Fruit fly (Drosophila melanogaster) whole organism, adult: ENCODE data around the gene Hph.

ENCODE experiments used
- CG11617 ChIP-seq: fragments of 200-800 bp; sonication (Bioruptor generic); optimal IDR thresholded peaks from 2 replicates; lab custom pipeline; 2017; ENCODE audit warnings: mild to moderate bottlenecking, missing biosample characterization, missing genetic modification reagents, missing genetic modification characterization
- CG12768 ChIP-seq: fragments of 200-800 bp; sonication (Bioruptor generic); optimal IDR thresholded peaks from 2 replicates; lab custom pipeline; 2017; ENCODE audit warnings: missing biosample characterization, missing genetic modification characterization, mild to moderate bottlenecking, moderate library complexity, missing genetic modification reagents
- CG14711 ChIP-seq: fragments of 200-800 bp; sonication (Bioruptor generic); optimal IDR thresholded peaks from 2 replicates; lab custom pipeline; 2018; ENCODE audit warnings: missing biosample characterization, mild to moderate bottlenecking, missing genetic modification characterization, moderate library complexity
- CG1620 ChIP-seq: fragments of 200-800 bp; sonication (Bioruptor generic); optimal IDR thresholded peaks from 2 replicates; lab custom pipeline; 2016; ENCODE audit warnings: missing biosample characterization, missing genetic modification characterization
- CG33017 ChIP-seq: fragments of 200-800 bp; sonication (Bioruptor generic); optimal IDR thresholded peaks from 2 replicates; lab custom pipeline; 2018; ENCODE audit warnings: missing biosample characterization, mild to moderate bottlenecking, missing genetic modification characterization, moderate library complexity
- CG5204 ChIP-seq: fragments of 200-800 bp; sonication (Bioruptor generic); optimal IDR thresholded peaks from 2 replicates; lab custom pipeline; 2016; ENCODE audit warnings: missing biosample characterization, missing genetic modification characterization
- CG7045 ChIP-seq: fragments of 200-800 bp; sonication (Bioruptor generic); optimal IDR thresholded peaks from 2 replicates; lab custom pipeline; 2017; ENCODE audit warnings: missing biosample characterization, mild to moderate bottlenecking, missing genetic modification characterization
- CG7101 ChIP-seq: fragments of 200-800 bp; sonication (Bioruptor generic); optimal IDR thresholded peaks from 2 replicates; lab custom pipeline; 2018; ENCODE audit warnings: missing biosample characterization, mild to moderate bottlenecking, missing genetic modification characterization, moderate library complexity
- Clk ChIP-seq: fragments of 200-800 bp; sonication (Bioruptor generic); optimal IDR thresholded peaks from 2 replicates; lab custom pipeline; 2017; ENCODE audit warnings: missing biosample characterization, missing genetic modification characterization
- Crg-1 ChIP-seq: fragments of 200-800 bp; sonication (Bioruptor generic); optimal IDR thresholded peaks from 2 replicates; lab custom pipeline; 2016; ENCODE audit warnings: missing biosample characterization, missing genetic modification characterization
- Hr96 ChIP-seq: fragments of 200-800 bp; sonication (Bioruptor generic); optimal IDR thresholded peaks from 2 replicates; lab custom pipeline; 2016; ENCODE audit warnings: missing biosample characterization, missing genetic modification characterization
- Mnt ChIP-seq: fragments of 200-800 bp; sonication (Bioruptor generic); optimal IDR thresholded peaks from 2 replicates; lab custom pipeline; 2016; ENCODE audit warnings: missing biosample characterization, mild to moderate bottlenecking, missing genetic modification characterization
- bab1 ChIP-seq: fragments of 200-800 bp; sonication (Bioruptor generic); optimal IDR thresholded peaks from 3 replicates; lab custom pipeline; 2019; ENCODE audit warnings: missing biosample characterization, mild to moderate bottlenecking, missing genetic modification characterization, moderate library complexity
- cic ChIP-seq: fragments of 200-800 bp; sonication (Bioruptor generic); optimal IDR thresholded peaks from 2 replicates; lab custom pipeline; 2017; ENCODE audit warnings: missing biosample characterization, mild to moderate bottlenecking, missing genetic modification characterization, moderate library complexity
- cnc ChIP-seq, 2 experiments: fragments of >200 bp; optimal IDR thresholded peaks; 2 replicates each; lab custom pipeline; 2017
- kay ChIP-seq: fragments of 200-800 bp; sonication (Bioruptor generic); peaks from one replicate; lab custom pipeline; 2016; ENCODE audit warnings: missing biosample characterization, missing genetic modification characterization, borderline replicate concordance
- ovo ChIP-seq: fragments of 200-800 bp; sonication (Bioruptor generic); optimal IDR thresholded peaks from 2 replicates; lab custom pipeline; 2016; ENCODE audit warnings: missing biosample characterization, missing genetic modification characterization
- pad ChIP-seq: fragments of 200-800 bp; sonication (Bioruptor generic); optimal IDR thresholded peaks from 3 replicates; lab custom pipeline; 2017; ENCODE audit warnings: missing biosample characterization, missing genetic modification characterization, mild to moderate bottlenecking, moderate library complexity, missing genetic modification reagents
- tj ChIP-seq: fragments of 200-800 bp; sonication (Bioruptor generic); optimal IDR thresholded peaks from 3 replicates; lab custom pipeline; 2017; ENCODE audit warnings: missing biosample characterization, mild to moderate bottlenecking, missing genetic modification characterization, moderate library complexity
- toe ChIP-seq: fragments of 200-800 bp; sonication (Bioruptor generic); optimal IDR thresholded peaks from 2 replicates; lab custom pipeline; 2016; ENCODE audit warnings: missing biosample characterization, missing genetic modification characterization

The Hph gene

DNA sequence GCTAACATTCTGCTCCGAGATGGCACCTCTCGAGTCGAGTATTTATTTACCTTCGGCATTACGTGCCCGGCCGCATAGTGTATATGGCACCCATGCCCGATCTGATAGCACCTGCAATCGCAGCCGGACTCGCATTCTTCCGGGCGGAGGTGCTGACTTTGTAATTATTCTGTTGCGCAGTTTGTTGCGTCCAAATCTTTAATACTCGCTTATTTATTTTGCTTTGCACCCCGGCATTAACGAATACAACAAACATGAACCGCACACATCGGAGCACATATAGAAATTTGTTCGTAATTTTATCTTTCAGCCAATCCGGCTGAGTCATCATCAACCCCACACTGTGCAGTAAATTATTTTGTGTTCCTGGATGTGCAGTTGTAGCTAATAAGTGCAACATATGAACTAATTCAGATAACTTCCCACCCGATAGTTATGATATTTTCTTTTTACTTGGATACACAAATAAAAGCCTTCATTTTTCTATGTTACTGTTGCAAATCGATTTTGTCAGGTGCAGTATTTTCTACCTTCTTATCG is 5.2 kb downstream of the Hph start:
- TF ChIP-seq kay (GFP tag; lab: Kevin White, UChicago) (peak; percentile 96), ovo (GFP tag; lab: Kevin White, UChicago) (peak; percentile 36), cnc (optimal IDR thresholded peaks at IDR 0.05; lab: Kevin White, UChicago) (peak in 1 of 2 experiments; percentile 70), CG33017 (tag; lab: Kevin White, UChicago) (peak; percentile 28), Mnt (peak; percentile 55), Hr96 (GFP tag; lab: Kevin White, UChicago) (no peak), CG5204 (no peak), bab1 (GFP tag; lab: Kevin White, UChicago) (no peak), tj (GFP tag; lab: Kevin White, UChicago) (peak; percentile 83), CG1620 (GFP tag; lab: Kevin White, UChicago) (peak; percentile 4), Clk (no peak), pad (GFP tag; lab: Kevin White, UChicago) (no peak), Crg-1 (peak; percentile 27), CG14711 (tag; lab: Kevin White, UChicago) (no peak), toe (GFP tag; lab: Kevin White, UChicago) (no peak), CG12768 (peak; percentile 14), cic (GFP tag; lab: Kevin White, UChicago) (peak; percentile 76), CG7101 (peak; percentile 20)

DNA sequence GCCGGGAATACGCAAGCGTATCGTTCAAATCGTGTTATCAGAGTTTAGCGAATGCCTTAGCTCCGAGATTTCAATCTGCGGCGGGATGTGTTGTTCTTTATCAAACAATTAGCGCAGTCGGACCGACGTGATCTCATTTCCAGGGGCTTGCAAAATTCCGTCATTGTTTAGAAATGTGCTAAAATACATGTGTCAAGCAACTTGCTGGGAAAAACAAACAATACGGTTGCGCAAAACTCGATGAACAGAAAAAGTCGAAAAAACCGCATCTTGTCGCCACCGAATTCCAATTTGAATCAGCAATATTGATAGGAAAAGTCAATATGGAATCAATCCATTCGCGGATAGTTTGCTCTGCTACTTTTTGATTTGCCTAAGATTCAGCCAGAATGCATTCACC is 5.8 kb downstream of the Hph start, which contains the start of gene Tim17a2:
Gene Tim17a2 (minus strand): TSS at position 101 of the 400 bp plus-strand sequence.
- TF ChIP-seq cic (GFP tag; lab: Kevin White, UChicago) (no peak), Crg-1 (no peak), CG14711 (tag; lab: Kevin White, UChicago) (no peak), CG5204 (no peak), CG11617 (GFP tag; lab: Kevin White, UChicago) (no peak), cnc (optimal IDR thresholded peaks at IDR 0.05; lab: Kevin White, UChicago) (no peak), CG7045 (GFP tag; lab: Kevin White, UChicago) (no peak), Clk (no peak), CG1620 (GFP tag; lab: Kevin White, UChicago) (no peak), CG12768 (no peak)

DNA sequence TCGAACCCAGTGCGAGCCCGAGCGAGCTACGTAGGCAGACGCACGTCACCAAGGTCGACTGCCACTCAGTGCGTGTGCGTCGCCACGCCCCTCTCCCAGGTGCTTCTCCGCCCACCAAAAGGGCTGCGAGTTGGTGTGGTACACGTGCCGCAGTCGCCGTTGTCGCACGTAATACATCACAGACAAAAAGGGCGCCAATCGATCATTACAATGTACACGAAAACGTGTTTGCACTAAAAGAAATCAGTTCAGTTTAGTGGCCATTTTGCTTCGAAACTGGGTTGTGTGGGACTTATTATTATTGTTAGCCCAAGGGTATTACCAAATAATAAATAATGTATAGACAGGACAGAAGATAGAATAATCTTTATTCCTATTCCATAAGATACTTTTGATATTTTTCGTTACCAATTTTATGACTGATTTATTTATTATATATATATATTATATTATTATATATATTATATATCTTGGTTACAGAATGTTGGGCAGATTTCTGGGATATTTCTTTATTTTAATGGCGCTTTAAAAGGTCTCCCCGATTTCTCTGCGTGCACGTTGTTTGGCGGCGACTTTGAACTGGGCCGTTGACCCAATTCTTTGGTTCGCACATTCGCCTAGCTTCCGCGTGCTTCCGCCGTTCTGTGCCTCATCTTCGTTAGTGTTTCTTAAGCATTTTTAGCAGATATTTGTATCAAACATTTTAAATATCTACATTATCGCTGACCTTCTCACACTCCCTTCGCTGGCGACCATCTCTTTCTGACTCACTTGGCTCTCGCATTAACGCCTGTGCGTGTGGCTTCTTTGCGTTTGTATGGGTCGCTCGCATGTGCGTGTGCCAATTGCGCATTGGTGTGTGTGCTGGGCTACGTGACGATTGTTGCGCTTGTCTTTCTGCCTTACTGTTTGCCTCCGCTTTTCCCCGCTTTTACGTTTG is 6.7 kb downstream of the Hph start:
- peak; percentile 97 for TF ChIP-seq pad (GFP tag; lab: Kevin White, UChicago)
- no peak for TF ChIP-seq cnc (optimal IDR thresholded peaks at IDR 0.05; lab: Kevin White, UChicago)
- TF ChIP-seq toe (GFP tag; lab: Kevin White, UChicago), result no peak
- TF ChIP-seq Clk, result no peak
- TF ChIP-seq CG7045 (GFP tag; lab: Kevin White, UChicago), result peak; percentile 12
- TF ChIP-seq CG12768, result peak; percentile 7
- TF ChIP-seq CG5204, result no peak
- TF ChIP-seq CG11617 (GFP tag; lab: Kevin White, UChicago), result peak; percentile 60
- no peak for TF ChIP-seq tj (GFP tag; lab: Kevin White, UChicago)
- TF ChIP-seq CG1620 (GFP tag; lab: Kevin White, UChicago), result no peak
- TF ChIP-seq ovo (GFP tag; lab: Kevin White, UChicago), result no peak
- TF ChIP-seq CG14711 (tag; lab: Kevin White, UChicago), result peak; percentile 50
- no peak for TF ChIP-seq CG33017 (tag; lab: Kevin White, UChicago)
- no peak for TF ChIP-seq bab1 (GFP tag; lab: Kevin White, UChicago)
- TF ChIP-seq CG7101, result peak; percentile 42
- no peak for TF ChIP-seq Crg-1
- TF ChIP-seq Mnt, result peak; percentile 15
- TF ChIP-seq cic (GFP tag; lab: Kevin White, UChicago), result peak; percentile 87
- peak; percentile 95 for TF ChIP-seq kay (GFP tag; lab: Kevin White, UChicago)
- no peak for TF ChIP-seq Hr96 (GFP tag; lab: Kevin White, UChicago)

DNA sequence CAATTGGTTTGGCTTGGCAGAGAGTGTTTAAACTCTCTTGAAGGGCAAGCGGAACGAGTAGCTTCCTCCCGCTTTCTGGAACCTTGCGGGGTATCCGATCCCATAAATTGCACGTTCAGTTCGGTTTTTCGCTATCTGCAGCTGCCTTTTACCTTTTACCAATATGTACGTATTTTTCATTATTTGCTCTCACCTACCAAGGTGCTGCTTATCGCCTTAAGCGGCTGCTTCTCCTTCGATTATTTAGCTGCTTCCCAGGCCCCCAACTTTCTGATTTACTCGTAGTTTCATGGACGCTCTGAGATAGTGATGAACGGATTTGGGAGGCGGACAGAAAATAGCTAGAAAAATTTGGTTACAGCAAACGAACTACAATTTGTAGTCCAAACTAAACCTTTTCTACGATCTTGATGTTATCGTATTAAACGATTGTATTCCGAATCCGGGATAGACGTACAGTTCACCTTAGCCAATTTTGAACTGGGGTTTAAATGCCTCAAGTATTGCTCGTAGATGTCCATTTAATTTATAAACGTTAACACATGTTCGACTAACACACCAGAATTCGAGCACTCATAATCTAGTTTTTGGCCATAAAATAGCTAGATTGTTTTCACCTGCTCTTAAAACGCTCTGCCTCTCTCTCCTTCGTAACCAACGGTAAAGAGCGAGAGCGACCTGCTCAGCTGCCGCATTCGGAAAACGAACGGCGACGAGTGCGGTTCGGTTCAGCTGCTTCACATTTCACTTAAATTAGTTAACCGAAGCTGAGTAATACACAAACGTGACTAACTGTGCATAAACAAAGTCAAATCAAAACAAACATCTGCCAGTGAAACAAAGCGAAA is 7.6 kb downstream of the Hph start:
- no peak for TF ChIP-seq Crg-1
- TF ChIP-seq pad (GFP tag; lab: Kevin White, UChicago), result peak; percentile 95
- no peak for TF ChIP-seq cnc (optimal IDR thresholded peaks at IDR 0.05; lab: Kevin White, UChicago)
- TF ChIP-seq CG14711 (tag; lab: Kevin White, UChicago), result peak; percentile 1
- TF ChIP-seq CG7101, result peak; percentile 39
- peak; percentile 72 for TF ChIP-seq CG11617 (GFP tag; lab: Kevin White, UChicago)
- peak; percentile 75 for TF ChIP-seq ovo (GFP tag; lab: Kevin White, UChicago)
- peak; percentile 66 for TF ChIP-seq Hr96 (GFP tag; lab: Kevin White, UChicago)
- peak; percentile 83 for TF ChIP-seq kay (GFP tag; lab: Kevin White, UChicago)
- no peak for TF ChIP-seq CG5204
- TF ChIP-seq CG33017 (tag; lab: Kevin White, UChicago), result peak; percentile 22
- TF ChIP-seq CG7045 (GFP tag; lab: Kevin White, UChicago), result no peak
- peak; percentile 18 for TF ChIP-seq toe (GFP tag; lab: Kevin White, UChicago)
- peak; percentile 77 for TF ChIP-seq cic (GFP tag; lab: Kevin White, UChicago)
- no peak for TF ChIP-seq Clk
- peak; percentile 27 for TF ChIP-seq CG12768
- TF ChIP-seq bab1 (GFP tag; lab: Kevin White, UChicago), result peak; percentile 23
- TF ChIP-seq CG1620 (GFP tag; lab: Kevin White, UChicago), result peak; percentile 29
- peak; percentile 52 for TF ChIP-seq Mnt
- peak; percentile 12 for TF ChIP-seq tj (GFP tag; lab: Kevin White, UChicago)
